Worm (Caenorhabditis elegans): ENCODE results near the gene srx-116.

DNA sequence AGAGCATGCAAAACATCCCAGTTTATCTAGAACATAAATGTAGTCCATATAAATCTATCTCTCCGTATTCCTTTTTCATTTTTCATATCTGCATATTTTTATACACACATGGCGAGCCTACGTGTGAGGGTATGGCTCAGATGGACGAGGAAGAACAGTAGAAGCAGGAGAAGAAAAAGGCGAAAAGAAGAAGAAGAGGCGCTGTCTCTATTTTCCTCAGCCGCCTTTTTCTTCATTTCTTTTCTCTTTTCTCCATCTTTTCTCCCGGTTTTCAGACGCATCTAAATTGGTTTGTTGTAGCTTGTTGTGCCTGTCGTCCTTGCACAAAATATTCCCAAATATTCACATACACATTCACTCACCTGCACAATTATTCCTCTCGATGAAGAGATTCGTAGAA lies 25.3 kb downstream of the srx-116 start, which contains the start of gene K10C8.4:
- TF ChIP-seq nhr-25 (tag; optimal IDR thresholded peaks at IDR 0.05) = no peak
- TF ChIP-seq nhr-77 (tag; optimal IDR thresholded peaks at IDR 0.05) = no peak
- TF ChIP-seq zag-1 (tag; optimal IDR thresholded peaks at IDR 0.05) = no peak
- TF ChIP-seq lsy-2 (tag; optimal IDR thresholded peaks at IDR 0.05) = no peak

Measured in whole organism, L2 larva.